Fruit fly (Drosophila melanogaster) whole organism, prepupa: Measurements from ENCODE around the gene CG2540.

Experiments used
- CG10631 ChIP-seq: fragments of 200-800 bp; sonication (Bioruptor generic); optimal IDR thresholded peaks from 2 replicates; lab custom pipeline; 2016; ENCODE audit warnings: missing biosample characterization, missing genetic modification characterization
- CG11294 ChIP-seq: fragments of 200-800 bp; sonication (Bioruptor generic); IDR thresholded peaks from 2 replicates; pipeline ENCODE4 v1.3.6; 2022; ENCODE audit warnings: missing biosample characterization, missing genetic modification characterization
- CG11902 ChIP-seq: fragments of 200-800 bp; sonication (Bioruptor generic); optimal IDR thresholded peaks from 3 replicates; lab custom pipeline; 2016; ENCODE audit warnings: missing biosample characterization, missing genetic modification characterization
- CG1621 ChIP-seq: fragments of 200-800 bp; sonication (Bioruptor generic); optimal IDR thresholded peaks from 3 replicates; lab custom pipeline; 2018; ENCODE audit warnings: missing biosample characterization, mild to moderate bottlenecking, missing genetic modification characterization
- CG31627 ChIP-seq: fragments of 200-800 bp; sonication (Bioruptor generic); optimal IDR thresholded peaks from 3 replicates; lab custom pipeline; 2016; ENCODE audit warnings: missing biosample characterization, missing genetic modification characterization
- CG32006 ChIP-seq: fragments of 200-800 bp; sonication (Bioruptor generic); optimal IDR thresholded peaks from 3 replicates; lab custom pipeline; 2017; ENCODE audit warnings: missing biosample characterization, mild to moderate bottlenecking, missing genetic modification characterization
- CG34406 ChIP-seq: fragments of 200-800 bp; sonication (Bioruptor generic); optimal IDR thresholded peaks from 3 replicates; lab custom pipeline; 2016; ENCODE audit warnings: missing biosample characterization, missing genetic modification characterization
- CG3919 ChIP-seq: fragments of 200-800 bp; sonication (Bioruptor generic); optimal IDR thresholded peaks from 3 replicates; lab custom pipeline; 2016; ENCODE audit warnings: missing biosample characterization, missing genetic modification characterization
- CG6163 ChIP-seq: fragments of 200-800 bp; sonication (Bioruptor generic); IDR thresholded peaks from 3 replicates; pipeline ENCODE4 v1.3.6; 2022; ENCODE audit warnings: missing biosample characterization, missing genetic modification characterization
- CG6276 ChIP-seq: fragments of 200-800 bp; sonication (Bioruptor generic); optimal IDR thresholded peaks from 2 replicates; lab custom pipeline; 2017; ENCODE audit warnings: missing biosample characterization, mild to moderate bottlenecking, missing genetic modification characterization
- CG6792 ChIP-seq: fragments of 200-800 bp; sonication (Bioruptor generic); optimal IDR thresholded peaks from 3 replicates; lab custom pipeline; 2016; ENCODE audit warnings: missing biosample characterization, missing genetic modification characterization
- CG6808 ChIP-seq: fragments of 200-800 bp; sonication (Bioruptor generic); optimal IDR thresholded peaks from 3 replicates; lab custom pipeline; 2017; ENCODE audit warnings: missing biosample characterization, missing genetic modification characterization, mild to moderate bottlenecking, moderate library complexity, missing genetic modification reagents
- CG6854 ChIP-seq: fragments of 200-800 bp; sonication (Bioruptor generic); optimal IDR thresholded peaks from 2 replicates; lab custom pipeline; 2017; ENCODE audit warnings: missing biosample characterization, mild to moderate bottlenecking, missing genetic modification characterization
- CG7368 ChIP-seq: fragments of 200-800 bp; sonication (Bioruptor generic); optimal IDR thresholded peaks from 3 replicates; lab custom pipeline; 2016; ENCODE audit warnings: missing biosample characterization, missing genetic modification characterization
- CG8119 ChIP-seq: fragments of 200-800 bp; sonication (Bioruptor generic); IDR thresholded peaks from 3 replicates; pipeline ENCODE4 v1.3.6; 2022; ENCODE audit warnings: missing biosample characterization, missing genetic modification characterization
- CG8319 ChIP-seq: fragments of 200-800 bp; sonication (Bioruptor generic); optimal IDR thresholded peaks from 3 replicates; lab custom pipeline; 2016; ENCODE audit warnings: missing biosample characterization, missing genetic modification characterization
- CG8632 ChIP-seq: fragments of 200-800 bp; sonication (Bioruptor generic); optimal IDR thresholded peaks from 3 replicates; lab custom pipeline; 2016; ENCODE audit warnings: missing biosample characterization, missing genetic modification characterization
- CG9139 ChIP-seq: fragments of 200-800 bp; sonication (Bioruptor generic); optimal IDR thresholded peaks from 3 replicates; lab custom pipeline; 2017; ENCODE audit warnings: missing biosample characterization, mild to moderate bottlenecking, missing genetic modification characterization
- Eip78C ChIP-seq: fragments of 200-800 bp; sonication (Bioruptor generic); peaks from one replicate; lab custom pipeline; 2016; ENCODE audit warnings: missing biosample characterization, missing genetic modification characterization
- Ets96B ChIP-seq: fragments of 200-800 bp; optimal IDR thresholded peaks from 2 replicates; lab custom pipeline; 2019; ENCODE audit warnings: missing biosample characterization, mild to moderate bottlenecking, missing genetic modification characterization, moderate library complexity
- Hr38 ChIP-seq: sonication (Bioruptor generic); optimal IDR thresholded peaks from 2 replicates; lab custom pipeline; 2016; ENCODE audit warnings: missing biosample characterization, missing genetic modification characterization
- Hr39 ChIP-seq: fragments of 200-800 bp; sonication (Bioruptor generic); optimal IDR thresholded peaks from 2 replicates; lab custom pipeline; 2016; ENCODE audit warnings: missing biosample characterization, missing genetic modification characterization
- Hr4 ChIP-seq: fragments of 200-800 bp; sonication (Bioruptor generic); optimal IDR thresholded peaks from 3 replicates; lab custom pipeline; 2016; ENCODE audit warnings: missing biosample characterization, missing genetic modification characterization
- Lpt ChIP-seq: fragments of 200-800 bp; sonication (Bioruptor generic); optimal IDR thresholded peaks from 3 replicates; lab custom pipeline; 2016; ENCODE audit warnings: missing biosample characterization, missing genetic modification characterization
- Met ChIP-seq: fragments of 200-800 bp; sonication (Bioruptor generic); optimal IDR thresholded peaks from 3 replicates; lab custom pipeline; 2016; ENCODE audit warnings: missing biosample characterization, missing genetic modification characterization
- OdsH ChIP-seq: fragments of 200-800 bp; sonication (Bioruptor generic); optimal IDR thresholded peaks from 3 replicates; lab custom pipeline; 2016; ENCODE audit warnings: missing biosample characterization, missing genetic modification characterization
- Smox ChIP-seq: fragments of 200-800 bp; sonication (Bioruptor generic); optimal IDR thresholded peaks from 3 replicates; lab custom pipeline; 2016; ENCODE audit warnings: missing biosample characterization, missing genetic modification characterization
- Sox15 ChIP-seq: fragments of 200-800 bp; sonication (Bioruptor generic); optimal IDR thresholded peaks from 3 replicates; lab custom pipeline; 2016; ENCODE audit warnings: missing biosample characterization, missing genetic modification characterization
- achi ChIP-seq: fragments of 200-800 bp; sonication (Bioruptor generic); optimal IDR thresholded peaks from 3 replicates; lab custom pipeline; 2016; ENCODE audit warnings: missing biosample characterization, missing genetic modification characterization
- acj6 ChIP-seq: fragments of 200-800 bp; sonication (Bioruptor generic); optimal IDR thresholded peaks from 3 replicates; lab custom pipeline; 2016; ENCODE audit warnings: missing biosample characterization, missing genetic modification characterization
- cyc ChIP-seq: fragments of 200-800 bp; sonication (Bioruptor generic); optimal IDR thresholded peaks from 3 replicates; lab custom pipeline; 2016; ENCODE audit warnings: missing biosample characterization, missing genetic modification characterization
- dac ChIP-seq: fragments of 200-800 bp; sonication (Bioruptor generic); optimal IDR thresholded peaks from 2 replicates; lab custom pipeline; 2017; ENCODE audit warnings: missing biosample characterization, mild to moderate bottlenecking, missing genetic modification characterization
- dsx ChIP-seq: fragments of 200-800 bp; optimal IDR thresholded peaks from 3 replicates; lab custom pipeline; 2019; ENCODE audit warnings: missing biosample characterization, mild to moderate bottlenecking, missing genetic modification characterization, moderate library complexity; ENCODE audit not compliant: poor library complexity, severe bottlenecking
- eg ChIP-seq: fragments of 200-800 bp; sonication (Bioruptor generic); IDR thresholded peaks from 3 replicates; pipeline ENCODE4 v1.3.6; 2022; ENCODE audit warnings: missing biosample characterization, missing genetic modification characterization
- esn ChIP-seq: fragments of 200-800 bp; sonication (Bioruptor generic); optimal IDR thresholded peaks from 2 replicates; lab custom pipeline; 2016; ENCODE audit warnings: missing biosample characterization, mild to moderate bottlenecking, missing genetic modification characterization, moderate library complexity
- fd85E ChIP-seq: fragments of 200-800 bp; sonication (Bioruptor generic); optimal IDR thresholded peaks from 3 replicates; lab custom pipeline; 2016; ENCODE audit warnings: missing biosample characterization, missing genetic modification characterization
- fkh ChIP-seq: fragments of 200-800 bp; sonication (Bioruptor generic); optimal IDR thresholded peaks from 3 replicates; lab custom pipeline; 2017; ENCODE audit warnings: missing biosample characterization, mild to moderate bottlenecking, missing genetic modification characterization, moderate library complexity
- lz ChIP-seq: fragments of 200-800 bp; sonication (Bioruptor generic); optimal IDR thresholded peaks from 3 replicates; lab custom pipeline; 2016; ENCODE audit warnings: missing biosample characterization, missing genetic modification characterization
- net ChIP-seq: fragments of 200-800 bp; sonication (Bioruptor generic); optimal IDR thresholded peaks from 3 replicates; lab custom pipeline; 2016; ENCODE audit warnings: missing biosample characterization, missing genetic modification characterization
- pdm3 ChIP-seq: fragments of 200-800 bp; sonication (Bioruptor generic); optimal IDR thresholded peaks from 3 replicates; lab custom pipeline; 2016; ENCODE audit warnings: missing biosample characterization, missing genetic modification characterization
- salr ChIP-seq, 2 experiments: fragments of 200-800 bp; sonication (Bioruptor generic); optimal IDR thresholded peaks; 3 replicates each; lab custom pipeline; 2016 to 2018; ENCODE audit warnings: missing biosample characterization in 2 of 2, missing genetic modification characterization in 2 of 2, mild to moderate bottlenecking in 1 of 2
- svp ChIP-seq: fragments of 200-800 bp; sonication (Bioruptor generic); peaks from one replicate; lab custom pipeline; 2016; ENCODE audit warnings: missing biosample characterization, missing genetic modification characterization
- topi ChIP-seq: fragments of 200-800 bp; sonication (Bioruptor generic); optimal IDR thresholded peaks from 3 replicates; lab custom pipeline; 2016; ENCODE audit warnings: missing biosample characterization, missing genetic modification characterization

Gene CG2540

DNA sequence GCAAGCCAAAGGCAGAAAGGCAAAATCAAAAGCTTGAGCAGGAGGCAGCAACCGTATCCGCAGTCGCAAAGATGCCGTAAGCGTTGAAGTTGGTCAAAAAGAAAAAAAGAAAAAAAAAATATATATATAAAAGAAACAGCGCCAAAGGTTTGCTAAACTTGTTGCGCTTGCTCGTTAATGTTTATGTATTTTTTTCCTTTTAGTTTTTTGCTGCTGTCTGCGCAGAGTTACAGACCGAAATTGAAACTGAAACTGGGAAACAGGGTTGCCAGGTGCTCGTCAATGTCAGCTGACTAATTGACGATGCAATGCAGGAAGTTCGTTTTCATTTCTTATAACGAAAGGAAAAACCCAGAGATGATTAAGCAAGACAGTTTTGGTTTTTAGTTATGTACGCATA, 45.6 kb downstream of the CG2540 start (continued):
- TF ChIP-seq CG8632 (no peak), eg (GFP tag; lab: Robert Waterston, UW) (peak; percentile 58; the same call in 2 of the 3 replicates), CG6163 (peak; percentile 74; the same call in 2 of the 3 replicates), lz (GFP tag; lab: Kevin White, UChicago) (peak; percentile 5), Hr4 (GFP tag; lab: Kevin White, UChicago) (no peak)

DNA sequence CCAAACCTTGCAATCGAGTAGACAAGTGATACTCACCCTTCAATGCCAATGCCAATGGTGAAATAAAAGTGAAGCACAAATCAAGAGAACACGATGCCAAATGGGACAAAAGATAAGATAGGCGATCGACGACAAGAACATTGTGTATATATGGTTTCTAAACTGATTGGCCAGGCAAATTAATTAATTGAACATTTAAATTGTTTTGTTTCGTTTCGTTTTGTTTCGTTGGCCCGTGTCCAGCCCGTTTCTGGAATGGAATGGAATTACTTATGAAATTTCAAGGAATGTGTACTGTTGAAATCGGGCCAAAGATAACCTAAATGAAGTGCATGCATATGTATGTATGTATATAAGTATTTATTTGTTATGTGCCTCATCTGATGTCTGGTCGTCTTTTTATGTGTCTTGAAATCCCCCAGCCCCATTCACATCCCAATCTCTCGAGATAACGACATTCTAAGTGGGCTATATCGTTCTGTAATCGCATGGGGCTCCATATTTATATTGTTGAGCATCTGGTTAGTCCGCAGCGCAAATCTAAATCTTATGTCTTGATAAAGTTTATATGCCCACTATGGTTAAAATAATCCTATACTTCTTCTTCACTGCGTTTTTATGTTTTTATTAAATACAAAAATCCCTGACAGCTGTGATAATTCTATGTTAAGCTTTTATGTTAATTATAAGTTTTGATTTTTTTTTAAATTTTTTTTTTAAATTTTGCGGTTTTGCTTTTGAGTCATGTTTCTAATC, 46.3 kb downstream of the CG2540 start:
- TF ChIP-seq CG8632 (no peak), Smox (GFP tag; lab: Kevin White, UChicago) (peak; percentile 23), Met (GFP tag; lab: Kevin White, UChicago) (peak; percentile 4), CG34406 (GFP tag; lab: Kevin White, UChicago) (no peak), CG10631 (GFP tag; lab: Kevin White, UChicago) (no peak), CG8119 (GFP tag; lab: Robert Waterston, UW) (no peak), fkh (no peak), Sox15 (GFP tag; lab: Kevin White, UChicago) (no peak), CG6808 (no peak), esn (GFP tag; lab: Kevin White, UChicago) (peak; percentile 21), CG6854 (GFP tag; lab: Kevin White, UChicago) (no peak), CG6276 (no peak), CG32006 (GFP tag; lab: Kevin White, UChicago) (no peak), Hr39 (GFP tag; lab: Kevin White, UChicago) (peak; percentile 4), achi (GFP tag; lab: Kevin White, UChicago) (no peak), CG3919 (GFP tag; lab: Kevin White, UChicago) (no peak), Hr4 (GFP tag; lab: Kevin White, UChicago) (no peak), salr (GFP tag; optimal IDR thresholded peaks at IDR 0.05; lab: Kevin White, UChicago) (no peak), Eip78C (GFP tag; lab: Kevin White, UChicago) (peak; percentile 82), topi (GFP tag; lab: Kevin White, UChicago) (no peak), svp (GFP tag; lab: Kevin White, UChicago) (peak; percentile 69), CG31627 (GFP tag; lab: Kevin White, UChicago) (peak; percentile 10), CG11294 (GFP tag; lab: Robert Waterston, UW) (no peak), pdm3 (peak; percentile 10), dac (GFP tag; lab: Kevin White, UChicago) (no peak), fd85E (GFP tag; lab: Kevin White, UChicago) (no peak), CG1621 (tag; lab: Kevin White, UChicago) (no peak), CG6792 (GFP tag; lab: Kevin White, UChicago) (no peak), acj6 (GFP tag; lab: Kevin White, UChicago) (peak; percentile 21), Ets96B (no peak), net (GFP tag; lab: Kevin White, UChicago) (no peak), dsx (no peak)

DNA sequence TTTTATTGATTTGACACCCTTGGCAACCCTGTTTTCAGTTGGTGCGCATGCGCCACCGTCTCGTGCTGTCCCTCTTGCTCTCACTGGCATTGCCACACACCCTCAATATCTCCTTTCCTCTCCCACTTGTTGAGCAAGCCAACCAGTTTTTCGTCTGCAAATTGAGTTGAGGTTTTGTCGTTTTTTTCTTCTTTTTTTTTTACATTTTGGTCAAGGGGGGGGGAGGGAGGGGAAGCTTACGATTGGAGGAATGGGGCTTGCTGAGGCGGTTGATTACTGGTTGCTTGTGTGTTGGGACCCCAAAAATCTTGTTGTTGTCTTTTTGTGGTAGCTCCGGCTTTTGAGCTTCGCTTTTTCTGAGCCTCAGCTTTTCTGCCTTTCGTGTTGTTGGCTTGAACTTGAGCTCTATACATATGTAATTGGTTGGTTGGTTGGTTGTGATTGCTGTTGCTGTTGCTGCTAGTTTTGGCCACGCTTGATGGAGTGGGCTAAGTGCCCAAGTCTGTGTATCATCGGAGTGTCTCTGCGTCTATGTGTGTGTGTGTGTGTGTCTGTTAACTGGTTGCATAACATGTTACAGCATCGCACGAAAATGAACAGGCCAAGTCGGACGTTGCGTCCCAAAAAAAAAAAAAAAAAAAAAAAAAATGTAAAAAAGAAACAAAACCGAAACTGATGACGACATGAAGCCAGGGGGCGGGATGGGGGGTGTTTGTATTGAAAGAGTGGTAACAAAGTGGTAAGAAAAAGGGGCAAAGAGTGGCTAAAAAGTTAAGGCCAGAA, 47.1 kb downstream of the CG2540 start:
- TF ChIP-seq Ets96B (peak; percentile 67), salr (GFP tag; optimal IDR thresholded peaks at IDR 0.05; lab: Kevin White, UChicago) (peak in 1 of 2 experiments; percentile 57), CG32006 (GFP tag; lab: Kevin White, UChicago) (peak; percentile 39), CG6808 (peak; percentile 88), Hr38 (GFP tag; lab: Kevin White, UChicago) (peak; percentile 14), pdm3 (peak; percentile 64), fkh (peak; percentile 6), OdsH (GFP tag; lab: Kevin White, UChicago) (peak; percentile 27), Met (GFP tag; lab: Kevin White, UChicago) (peak; percentile 64), dac (GFP tag; lab: Kevin White, UChicago) (peak; percentile 22), CG9139 (GFP tag; lab: Kevin White, UChicago) (peak; percentile 88), dsx (peak; percentile 79), CG11294 (GFP tag; lab: Robert Waterston, UW) (no peak; the same call in 1 of the 2 replicates), eg (GFP tag; lab: Robert Waterston, UW) (peak; percentile 89), CG3919 (GFP tag; lab: Kevin White, UChicago) (peak; percentile 30), CG6792 (GFP tag; lab: Kevin White, UChicago) (peak; percentile 29), lz (GFP tag; lab: Kevin White, UChicago) (peak; percentile 15), cyc (peak; percentile 18), CG7368 (GFP tag; lab: Kevin White, UChicago) (peak; percentile 0), Smox (GFP tag; lab: Kevin White, UChicago) (peak; percentile 17), Hr39 (GFP tag; lab: Kevin White, UChicago) (no peak), Lpt (GFP tag; lab: Kevin White, UChicago) (peak; percentile 82), CG8319 (GFP tag; lab: Kevin White, UChicago) (no peak), CG6854 (GFP tag; lab: Kevin White, UChicago) (peak; percentile 76), CG34406 (GFP tag; lab: Kevin White, UChicago) (peak; percentile 6), CG11902 (GFP tag; lab: Kevin White, UChicago) (no peak), CG1621 (tag; lab: Kevin White, UChicago) (peak; percentile 75)
